Fruit fly (Drosophila melanogaster) whole organism: Measurements from ENCODE around the gene Arpc3B.

Experiments used
- Dll ChIP-seq: fragments of >200 bp; optimal IDR thresholded peaks from 2 replicates; lab custom pipeline; 2017
- pan ChIP-seq: fragments of >200 bp; optimal IDR thresholded peaks from 2 replicates; lab custom pipeline; 2017
- psq ChIP-seq: fragments of >200 bp; optimal IDR thresholded peaks from 2 replicates; lab custom pipeline; 2017

dm6 chrX:17093431-17093830 lies 12.2 kb downstream of the Arpc3B start:
- TF ChIP-seq Dll (lab: Kevin White, UChicago) (no peak), psq (lab: Kevin White, UChicago) (no peak), pan (lab: Kevin White, UChicago) (no peak)
